Worm (Caenorhabditis elegans) whole organism, young adult: ENCODE measurements around the gene Y75B8A.37.

Experiments used
- F22D6.2 ChIP-seq: sonication (generic microtip); optimal IDR thresholded peaks from 2 replicates; lab custom pipeline; 2016; ENCODE audit warnings: mild to moderate bottlenecking, missing genetic modification characterization, missing compliant biosample characterization
- F49E8.2 ChIP-seq: sonication (generic microtip); optimal IDR thresholded peaks from 3 replicates; lab custom pipeline; 2017; ENCODE audit warnings: missing genetic modification characterization, mild to moderate bottlenecking, missing compliant biosample characterization, antibody characterized with exemption, moderate library complexity; ENCODE audit not compliant: insufficient read depth
- F52B5.7 ChIP-seq: sonication (generic microtip); optimal IDR thresholded peaks from 2 replicates; lab custom pipeline; 2016; ENCODE audit warnings: mild to moderate bottlenecking, missing genetic modification characterization, missing compliant biosample characterization
- gei-17 ChIP-seq: fragments of 200-800 bp; sonication (Bioruptor generic); optimal IDR thresholded peaks from 2 replicates; lab custom pipeline; 2018; ENCODE audit warnings: mild to moderate bottlenecking, missing genetic modification characterization, missing compliant biosample characterization
- snpc-1.3 ChIP-seq: sonication (generic microtip); optimal IDR thresholded peaks from 2 replicates; lab custom pipeline; 2017; ENCODE audit warnings: missing genetic modification characterization, mild to moderate bottlenecking, missing compliant biosample characterization, antibody characterized with exemption, moderate library complexity, missing genotype, missing genetic modification reagents; ENCODE audit not compliant: insufficient read depth

DNA sequence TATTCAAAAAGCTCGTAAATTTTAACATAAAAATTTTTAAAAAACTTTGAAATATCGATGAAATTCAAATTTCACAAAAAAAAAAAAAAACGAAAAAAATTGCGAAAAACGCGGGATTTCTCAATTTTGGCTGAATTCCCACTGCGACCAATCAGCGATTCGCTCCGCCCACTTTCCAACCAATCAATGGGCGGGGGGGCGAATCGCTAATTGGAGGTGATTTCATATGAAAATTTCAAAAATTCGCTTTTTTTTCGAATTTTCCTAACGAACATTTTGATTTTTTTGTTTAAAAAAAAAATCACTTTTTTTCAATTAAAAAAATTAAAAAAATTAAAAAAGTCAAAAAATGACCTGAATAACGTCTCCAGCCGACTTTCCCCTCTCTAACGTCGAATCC is 44.9 kb upstream of the Y75B8A.37 start:
- TF ChIP-seq snpc-1.3 (tag; lab: Kevin White, UChicago): no peak
- no peak for TF ChIP-seq F49E8.2 (tag; lab: Kevin White, UChicago)
- no peak for TF ChIP-seq F22D6.2 (tag; lab: Kevin White, UChicago)
- TF ChIP-seq F52B5.7: no peak
- no peak for TF ChIP-seq gei-17 (GFP tag; lab: Kevin White, UChicago)
